Fruit fly (Drosophila melanogaster) whole organism, embryonic: ENCODE results near the gene cerv.

Source experiments
- Ada2b ChIP-seq: fragments of 200-800 bp; sonication (Bioruptor generic); IDR thresholded peaks from 2 replicates; pipeline ENCODE4 v1.3.6; 2022; ENCODE audit warnings: missing biosample characterization, missing genetic modification characterization
- Awh ChIP-seq: fragments of 200-800 bp; sonication (Bioruptor generic); IDR thresholded peaks from 2 replicates; pipeline ENCODE4, ENCODE4 v1.3.6; 2022; ENCODE audit warnings: missing biosample characterization, missing genetic modification characterization
- BtbVII ChIP-seq: fragments of 200-800 bp; sonication (Bioruptor generic); optimal IDR thresholded peaks from 3 replicates; lab custom pipeline; 2017; ENCODE audit warnings: missing biosample characterization, mild to moderate bottlenecking, missing genetic modification characterization
- CG10267 ChIP-seq: fragments of 200-800 bp; sonication (Bioruptor generic); optimal IDR thresholded peaks from 2 replicates; lab custom pipeline; 2018; ENCODE audit warnings: missing biosample characterization, mild to moderate bottlenecking, missing genetic modification characterization, moderate library complexity
- CG10366 ChIP-seq: fragments of 200-800 bp; sonication (Bioruptor generic); IDR thresholded peaks from 2 replicates; pipeline ENCODE4 v1.3.6; 2022; ENCODE audit warnings: missing biosample characterization, missing genetic modification characterization
- CG11247 ChIP-seq: fragments of 200-800 bp; sonication (Bioruptor generic); IDR thresholded peaks from 2 replicates; pipeline ENCODE4 v1.3.6; 2022; ENCODE audit warnings: missing biosample characterization, missing genetic modification characterization
- CG13775 ChIP-seq: fragments of 200-800 bp; sonication (Bioruptor generic); optimal IDR thresholded peaks from 3 replicates; lab custom pipeline; 2017; ENCODE audit warnings: missing biosample characterization, mild to moderate bottlenecking, missing genetic modification characterization
- CG15601 ChIP-seq: fragments of 200-800 bp; sonication (Bioruptor generic); optimal IDR thresholded peaks from 3 replicates; lab custom pipeline; 2019; ENCODE audit warnings: missing biosample characterization, mild to moderate bottlenecking, missing genetic modification characterization, moderate library complexity
- CG15696 ChIP-seq: fragments of 200-800 bp; sonication (Bioruptor generic); optimal IDR thresholded peaks from 2 replicates; lab custom pipeline; 2019; ENCODE audit warnings: missing biosample characterization, mild to moderate bottlenecking, missing genetic modification characterization, moderate library complexity
- CG16815 ChIP-seq: fragments of 200-800 bp; sonication (Bioruptor generic); optimal IDR thresholded peaks from 3 replicates; lab custom pipeline; 2017; ENCODE audit warnings: missing biosample characterization, mild to moderate bottlenecking, missing genetic modification characterization
- CG16863 ChIP-seq: fragments of 200-800 bp; sonication (Bioruptor generic); optimal IDR thresholded peaks from 3 replicates; lab custom pipeline; 2016; ENCODE audit warnings: missing biosample characterization, missing genetic modification characterization
- CG17568 ChIP-seq: fragments of 200-800 bp; sonication (Bioruptor generic); optimal IDR thresholded peaks from 2 replicates; lab custom pipeline; 2018; ENCODE audit warnings: missing biosample characterization, mild to moderate bottlenecking, missing genetic modification characterization, moderate library complexity
- CG32767 ChIP-seq: fragments of 200-800 bp; sonication (Bioruptor generic); IDR thresholded peaks from 2 replicates; pipeline ENCODE4 v1.3.6; 2022; ENCODE audit warnings: missing biosample characterization, missing genetic modification characterization
- CG3838 ChIP-seq: fragments of 200-800 bp; sonication (Bioruptor generic); optimal IDR thresholded peaks from 3 replicates; lab custom pipeline; 2016; ENCODE audit warnings: missing biosample characterization, missing genetic modification characterization
- CG3847 ChIP-seq: fragments of 200-800 bp; sonication (Bioruptor generic); IDR thresholded peaks from 2 replicates; pipeline ENCODE4 v1.3.6; 2022; ENCODE audit warnings: missing biosample characterization, missing genetic modification characterization
- CG6272 ChIP-seq: fragments of 200-800 bp; sonication (Bioruptor generic); IDR thresholded peaks from 2 replicates; pipeline ENCODE4 v1.3.6; 2022; ENCODE audit warnings: missing biosample characterization, missing genetic modification characterization
- CG7357 ChIP-seq: fragments of 200-800 bp; sonication (Bioruptor generic); IDR thresholded peaks from 3 replicates; pipeline ENCODE4 v1.3.6; 2022; ENCODE audit warnings: missing biosample characterization, missing genetic modification characterization
- CG7987 ChIP-seq: fragments of 200-800 bp; sonication (Bioruptor generic); optimal IDR thresholded peaks from 2 replicates; lab custom pipeline; 2018; ENCODE audit warnings: missing biosample characterization, mild to moderate bottlenecking, missing genetic modification characterization, moderate library complexity
- CG8089 ChIP-seq: fragments of 200-800 bp; sonication (Bioruptor generic); optimal IDR thresholded peaks from 3 replicates; lab custom pipeline; 2016; ENCODE audit warnings: missing biosample characterization, missing genetic modification characterization
- CG8359 ChIP-seq: fragments of 200-800 bp; sonication (Bioruptor generic); optimal IDR thresholded peaks from 2 replicates; lab custom pipeline; 2017; ENCODE audit warnings: missing biosample characterization, mild to moderate bottlenecking, missing genetic modification characterization, borderline replicate concordance
- CG9932 ChIP-seq: fragments of 200-800 bp; sonication (Bioruptor generic); IDR thresholded peaks from 2 replicates; pipeline ENCODE4 v1.3.6; 2022; ENCODE audit warnings: missing biosample characterization, missing genetic modification characterization
- Dek ChIP-seq: fragments of 200-800 bp; sonication (Bioruptor generic); optimal IDR thresholded peaks from 3 replicates; lab custom pipeline; 2019; ENCODE audit warnings: missing biosample characterization, mild to moderate bottlenecking, missing genetic modification characterization, moderate library complexity
- Ets65A ChIP-seq: fragments of 200-800 bp; sonication (Bioruptor generic); peaks from one replicate; lab custom pipeline; 2016; ENCODE audit warnings: missing biosample characterization, missing genetic modification characterization
- Fer2 ChIP-seq: fragments of 200-800 bp; sonication (Bioruptor generic); optimal IDR thresholded peaks from 2 replicates; lab custom pipeline; 2018; ENCODE audit warnings: missing biosample characterization, mild to moderate bottlenecking, missing genetic modification characterization, moderate library complexity
- MESR4 ChIP-seq: fragments of 200-800 bp; sonication (Bioruptor generic); optimal IDR thresholded peaks from 2 replicates; lab custom pipeline; 2018; ENCODE audit warnings: missing biosample characterization, mild to moderate bottlenecking, missing genetic modification characterization, moderate library complexity
- Nf-YA ChIP-seq: fragments of 200-800 bp; sonication (Bioruptor generic); IDR thresholded peaks from 2 replicates; pipeline ENCODE4 v1.3.6; 2022; ENCODE audit warnings: missing biosample characterization, missing genetic modification characterization
- Pdp1 ChIP-seq, 2 experiments: fragments of 200-800 bp; sonication (Bioruptor generic); optimal IDR thresholded peaks; 3 replicates each; lab custom pipeline; 2016; ENCODE audit warnings: missing biosample characterization in 2 of 2, missing genetic modification characterization in 2 of 2, mild to moderate bottlenecking in 1 of 2, moderate library complexity in 1 of 2
- Rx ChIP-seq: fragments of 200-800 bp; sonication (Bioruptor generic); IDR thresholded peaks from 2 replicates; pipeline ENCODE4 v1.3.6; 2022; ENCODE audit warnings: missing biosample characterization, missing genetic modification characterization
- Sry-δ ChIP-seq: fragments of 200-800 bp; sonication (Bioruptor generic); optimal IDR thresholded peaks from 2 replicates; lab custom pipeline; 2016; ENCODE audit warnings: missing biosample characterization, missing genetic modification characterization
- Stat92E ChIP-seq, 3 experiments: fragments of >200 bp in 2 of 3; fragments of 200-800 bp in 1 of 3; sonication (Bioruptor generic) in 1 of 3; optimal IDR thresholded peaks; 2 replicates each; lab custom pipeline; 2017 to 2019; ENCODE audit warnings: missing biosample characterization in 3 of 3, missing genetic modification characterization in 3 of 3, mild to moderate bottlenecking in 1 of 3, moderate library complexity in 1 of 3
- Xbp1 ChIP-seq: fragments of 200-800 bp; sonication (Bioruptor generic); optimal IDR thresholded peaks from 3 replicates; lab custom pipeline; 2016; ENCODE audit warnings: missing biosample characterization, mild to moderate bottlenecking, missing genetic modification characterization
- bab2 ChIP-seq: fragments of 200-800 bp; sonication (Bioruptor generic); optimal IDR thresholded peaks from 2 replicates; lab custom pipeline; 2016; ENCODE audit warnings: missing biosample characterization, missing genetic modification characterization
- btn ChIP-seq: fragments of 200-800 bp; sonication (Bioruptor generic); optimal IDR thresholded peaks from 2 replicates; lab custom pipeline; 2016; ENCODE audit warnings: missing biosample characterization, missing genetic modification characterization
- chif ChIP-seq, 2 experiments: fragments of 200-800 bp; sonication (Bioruptor generic); optimal IDR thresholded peaks; 3 replicates each; lab custom pipeline; 2016; ENCODE audit warnings: missing biosample characterization in 2 of 2, missing genetic modification characterization in 2 of 2
- danr ChIP-seq: fragments of 200-800 bp; sonication (Bioruptor generic); IDR thresholded peaks from 2 replicates; pipeline ENCODE4 v1.3.6; 2022; ENCODE audit warnings: missing biosample characterization, missing genetic modification characterization
- gce ChIP-seq: fragments of 200-800 bp; sonication (Bioruptor generic); IDR thresholded peaks from 3 replicates; pipeline ENCODE4 v1.3.6; 2022; ENCODE audit warnings: missing biosample characterization, missing genetic modification characterization
- insv ChIP-seq, 2 experiments: fragments of 200-800 bp; sonication (Bioruptor generic); optimal IDR thresholded peaks; 3 replicates each; lab custom pipeline; 2016 to 2018; ENCODE audit warnings: missing biosample characterization in 2 of 2, missing genetic modification characterization in 2 of 2
- jigr1 ChIP-seq: fragments of 200-800 bp; sonication (Bioruptor generic); IDR thresholded peaks from 3 replicates; pipeline ENCODE4 v1.3.6; 2022; ENCODE audit warnings: missing biosample characterization, missing genetic modification characterization
- kah ChIP-seq: fragments of 200-800 bp; sonication (Bioruptor generic); optimal IDR thresholded peaks from 2 replicates; lab custom pipeline; 2018; ENCODE audit warnings: missing biosample characterization, mild to moderate bottlenecking, missing genetic modification characterization
- lola ChIP-seq, 3 experiments: fragments of >200 bp in 2 of 3; fragments of 200-800 bp in 1 of 3; sonication (Bioruptor generic) in 1 of 3; optimal IDR thresholded peaks; 2 replicates each; lab custom pipeline; 2017 to 2019; ENCODE audit warnings: missing biosample characterization in 3 of 3, missing genetic modification characterization in 3 of 3, mild to moderate bottlenecking in 1 of 3, moderate library complexity in 1 of 3
- mld ChIP-seq: fragments of 200-800 bp; sonication (Bioruptor generic); IDR thresholded peaks from 3 replicates; pipeline ENCODE4 v1.3.6; 2022; ENCODE audit warnings: missing biosample characterization, missing genetic modification characterization; ENCODE audit not compliant: partially characterized antibody
- nerfin-1 ChIP-seq: fragments of 200-800 bp; sonication (Bioruptor generic); optimal IDR thresholded peaks from 3 replicates; lab custom pipeline; 2019; ENCODE audit warnings: missing biosample characterization, mild to moderate bottlenecking, missing genetic modification characterization, moderate library complexity
- nom ChIP-seq: fragments of 200-800 bp; sonication (Bioruptor generic); optimal IDR thresholded peaks from 2 replicates; lab custom pipeline; 2017; ENCODE audit warnings: missing biosample characterization, missing genetic modification characterization, mild to moderate bottlenecking, moderate library complexity, missing genetic modification reagents
- p53 ChIP-seq: fragments of 200-800 bp; sonication (Bioruptor generic); optimal IDR thresholded peaks from 2 replicates; lab custom pipeline; 2016; ENCODE audit warnings: missing biosample characterization, missing genetic modification characterization
- pb ChIP-seq: fragments of 200-800 bp; sonication (Bioruptor generic); optimal IDR thresholded peaks from 3 replicates; lab custom pipeline; 2016; ENCODE audit warnings: missing biosample characterization, missing genetic modification characterization
- pfk ChIP-seq: fragments of 200-800 bp; sonication (Bioruptor generic); optimal IDR thresholded peaks from 2 replicates; lab custom pipeline; 2018; ENCODE audit warnings: missing biosample characterization, mild to moderate bottlenecking, missing genetic modification characterization, moderate library complexity
- sens ChIP-seq: fragments of 200-800 bp; sonication (Bioruptor generic); peaks from one replicate; lab custom pipeline; 2016; ENCODE audit warnings: missing biosample characterization, missing genetic modification characterization
- sim ChIP-seq: fragments of 200-800 bp; sonication (Bioruptor generic); IDR thresholded peaks from 2 replicates; pipeline ENCODE4 v1.3.6; 2022; ENCODE audit warnings: missing biosample characterization, missing genetic modification characterization
- sna ChIP-seq: fragments of 200-800 bp; sonication (Bioruptor generic); IDR thresholded peaks from 2 replicates; pipeline ENCODE4 v1.3.6; 2022; ENCODE audit warnings: missing biosample characterization, missing genetic modification characterization; ENCODE audit not compliant: partially characterized antibody
- wek ChIP-seq: fragments of 200-800 bp; sonication (Bioruptor generic); optimal IDR thresholded peaks from 3 replicates; lab custom pipeline; 2018; ENCODE audit warnings: missing biosample characterization, mild to moderate bottlenecking, missing genetic modification characterization, moderate library complexity
- zfh2 ChIP-seq: fragments of 200-800 bp; sonication (Bioruptor generic); optimal IDR thresholded peaks from 2 replicates; lab custom pipeline; 2016; ENCODE audit warnings: missing biosample characterization, missing genetic modification characterization

The cerv gene

DNA sequence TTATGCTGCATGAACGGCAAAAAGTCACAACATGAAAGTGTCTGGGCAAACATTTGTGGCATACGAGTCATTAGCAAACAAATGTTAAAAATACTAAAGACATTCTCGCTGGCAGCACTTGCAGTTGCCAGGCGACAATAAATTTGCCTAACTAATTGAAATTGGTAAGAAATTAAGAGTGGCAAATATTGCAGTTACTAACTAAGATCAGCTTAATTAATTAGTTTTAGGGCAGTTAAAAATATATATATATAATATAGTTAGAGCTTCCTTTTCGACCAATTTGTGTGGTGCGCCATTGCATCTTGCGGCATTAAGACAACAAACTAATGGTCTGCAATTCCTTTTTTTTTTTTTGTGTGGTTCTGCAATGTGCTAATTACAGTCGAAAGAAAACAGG is 39.9 kb upstream of the cerv start (continued):
- TF ChIP-seq BtbVII (GFP tag; lab: Kevin White, UChicago) (no peak), CG7357 (GFP tag; lab: Robert Waterston, UW) (peak; percentile 44; the same call in 1 of the 3 replicates), sna (GFP tag; lab: Robert Waterston, UW) (no peak), CG9932 (GFP tag; lab: Robert Waterston, UW) (no peak), CG6272 (GFP tag; lab: Robert Waterston, UW) (no peak), wek (GFP tag; lab: Kevin White, UChicago) (no peak), Awh (GFP tag; lab: Robert Waterston, UW) (peak; percentile 47; the same call in 1 of the 2 replicates), p53 (GFP tag; lab: Kevin White, UChicago) (no peak), sim (no peak), CG10366 (GFP tag; lab: Robert Waterston, UW) (peak; percentile 36; the same call in 1 of the 2 replicates), Xbp1 (GFP tag; lab: Kevin White, UChicago) (peak; percentile 1), CG15696 (tag; lab: Kevin White, UChicago) (no peak), CG15601 (tag; lab: Kevin White, UChicago) (peak; percentile 13), nom (GFP tag; lab: Kevin White, UChicago) (no peak), CG10267 (tag; lab: Kevin White, UChicago) (peak; percentile 21), CG16815 (no peak), chif (GFP tag; optimal IDR thresholded peaks at IDR 0.05; lab: Kevin White, UChicago) (no peak), bab2 (GFP tag; lab: Kevin White, UChicago) (no peak), Stat92E (GFP tag; optimal IDR thresholded peaks at IDR 0.05; lab: Kevin White, UChicago) (no peak), Nf-YA (GFP tag; lab: Robert Waterston, UW) (no peak), Ada2b (GFP tag; lab: Robert Waterston, UW) (peak; percentile 43), kah (no peak), CG32767 (no peak), mld (GFP tag; lab: Robert Waterston, UW) (no peak), Rx (0 out of 2 replicates have a peak, but pooled peaks have one; percentile 22), Dek (no peak), CG7987 (GFP tag; lab: Kevin White, UChicago) (no peak), zfh2 (GFP tag; lab: Kevin White, UChicago) (no peak), gce (GFP tag; lab: Robert Waterston, UW) (0 out of 3 replicates have a peak, but pooled peaks have one; percentile 35), danr (GFP tag; lab: Robert Waterston, UW) (no peak), CG16863 (GFP tag; lab: Kevin White, UChicago) (no peak), pb (GFP tag; lab: Kevin White, UChicago) (no peak), nerfin-1 (tag; lab: Kevin White, UChicago) (no peak), CG8359 (GFP tag; lab: Kevin White, UChicago) (no peak), btn (GFP tag; lab: Kevin White, UChicago) (no peak), MESR4 (no peak), Sry-δ (GFP tag; lab: Kevin White, UChicago) (no peak), Fer2 (tag; lab: Kevin White, UChicago) (no peak), jigr1 (GFP tag; lab: Robert Waterston, UW) (no peak), CG3847 (GFP tag; lab: Robert Waterston, UW) (no peak), Ets65A (GFP tag; lab: Kevin White, UChicago) (no peak), CG13775 (GFP tag; lab: Kevin White, UChicago) (peak; percentile 39), pfk (GFP tag; lab: Kevin White, UChicago) (no peak), CG11247 (GFP tag; lab: Robert Waterston, UW) (no peak), CG8089 (GFP tag; lab: Kevin White, UChicago) (no peak), CG17568 (GFP tag; lab: Kevin White, UChicago) (no peak), lola (GFP tag; optimal IDR thresholded peaks at IDR 0.05; lab: Kevin White, UChicago) (peak in 1 of 3 experiments; percentile 52), Pdp1 (GFP tag; optimal IDR thresholded peaks at IDR 0.05; lab: Kevin White, UChicago) (no peak), sens (GFP tag; lab: Kevin White, UChicago) (peak; percentile 61), insv (GFP tag; optimal IDR thresholded peaks at IDR 0.05; lab: Kevin White, UChicago) (no peak), CG3838 (GFP tag; lab: Kevin White, UChicago) (no peak)
